Worm (Caenorhabditis elegans): ENCODE results near the gene B0250.8.
A peak's percentile ranks its signal among the peaks of the same experiment; 100 is the strongest.

Gene B0250.8

ce11 chrV:20479013-20479739 is 8.9 kb upstream of the B0250.8 start, which contains the start of the genes calf-1 and rpl-2:
Gene calf-1, minus strand, starts transcription at chrV:20479089.
Gene rpl-2, plus strand, starts transcription at chrV:20479689.
- TF ChIP-seq madf-6 (GFP tag; IDR thresholded peaks at IDR 0.05) = peak; percentile 60; the same call in 1 of the 2 replicates
- peak; percentile 7 for TF ChIP-seq madf-10 (tag; optimal IDR thresholded peaks at IDR 0.05)
- TF ChIP-seq nhr-27 (tag; optimal IDR thresholded peaks at IDR 0.05) = no peak
- TF ChIP-seq mes-4 (tag; optimal IDR thresholded peaks at IDR 0.05) = no peak
- TF ChIP-seq F57A8.1 (GFP tag; optimal IDR thresholded peaks at IDR 0.05) = no peak
- TF ChIP-seq D2030.7 (GFP tag; IDR thresholded peaks at IDR 0.05) = peak; percentile 69; the same call in 1 of the 2 replicates
- TF ChIP-seq B0261.1 (tag; optimal IDR thresholded peaks at IDR 0.05) = no peak
- TF ChIP-seq him-1 (tag; optimal IDR thresholded peaks at IDR 0.05) = no peak
- peak; percentile 21 for TF ChIP-seq efl-1 (GFP tag; optimal IDR thresholded peaks at IDR 0.05)
- no peak for TF ChIP-seq lin-26 (GFP tag; IDR thresholded peaks at IDR 0.05)
- TF ChIP-seq lin-40 (tag; optimal IDR thresholded peaks at IDR 0.05) = peak; percentile 24
- TF ChIP-seq nhr-80 (tag; optimal IDR thresholded peaks at IDR 0.05) = peak; percentile 10
- peak; percentile 51 for TF ChIP-seq snpc-1.3 (tag; optimal IDR thresholded peaks at IDR 0.05; ENCODE audit: insufficient read depth)
- TF ChIP-seq mcd-1 (GFP tag; IDR thresholded peaks at IDR 0.05) = peak; percentile 20; the same call in 1 of the 2 replicates
- TF ChIP-seq atf-7 (tag; optimal IDR thresholded peaks at IDR 0.05) = no peak
- no peak for TF ChIP-seq chd-7 (tag; optimal IDR thresholded peaks at IDR 0.05)
- TF ChIP-seq F33H1.4 (GFP tag; IDR thresholded peaks at IDR 0.05) = peak; percentile 86
- peak; percentile 34; the same call in 1 of the 2 replicates for TF ChIP-seq ekl-4 (GFP tag; IDR thresholded peaks at IDR 0.05)
- TF ChIP-seq F37B4.10 (GFP tag; IDR thresholded peaks at IDR 0.05) = no peak
- TF ChIP-seq F22D6.2 (tag; optimal IDR thresholded peaks at IDR 0.05) = no peak
- peak; percentile 51 for TF ChIP-seq attf-5 (GFP tag; optimal IDR thresholded peaks at IDR 0.05)
- TF ChIP-seq egrh-3 (GFP tag; IDR thresholded peaks at IDR 0.05) = 0 out of 2 replicates have a peak, but pooled peaks have one; percentile 15
- no peak for TF ChIP-seq nfya-1 (tag; optimal IDR thresholded peaks at IDR 0.05; ENCODE audit: borderline replicate concordance, insufficient read depth)
- TF ChIP-seq madf-3 (GFP tag; IDR thresholded peaks at IDR 0.05) = no peak
- TF ChIP-seq cebp-1 (GFP tag; IDR thresholded peaks at IDR 0.05) = 0 out of 2 replicates have a peak, but pooled peaks have one; percentile 12
- TF ChIP-seq cebp-1 (tag; optimal IDR thresholded peaks at IDR 0.05) = peak; percentile 58
- peak; percentile 44 for TF ChIP-seq snpc-4 (GFP tag; optimal IDR thresholded peaks at IDR 0.05)
- peak in 2 of 4 experiments; percentile 9 to 36 for TF ChIP-seq snpc-4 (tag; optimal IDR thresholded peaks at IDR 0.05)
- TF ChIP-seq snpc-1.1 (tag; optimal IDR thresholded peaks at IDR 0.05; ENCODE audit: insufficient read depth) = no peak
- TF ChIP-seq lsl-1 (GFP tag; optimal IDR thresholded peaks at IDR 0.05) = peak; percentile 37
- TF ChIP-seq tbp1 (GFP tag; optimal IDR thresholded peaks at IDR 0.05) = peak; percentile 13
- peak; percentile 53 for TF ChIP-seq F23B12.7 (tag; optimal IDR thresholded peaks at IDR 0.05; ENCODE audit: insufficient read depth)

ce11 chrV:20476981-20477380 is 6.7 kb upstream of the B0250.8 start:
- peak; percentile 43 for TF ChIP-seq F33H1.4 (GFP tag; IDR thresholded peaks at IDR 0.05)
- peak; percentile 42; the same call in 1 of the 2 replicates for TF ChIP-seq madf-6 (GFP tag; IDR thresholded peaks at IDR 0.05)
- TF ChIP-seq hsf-1 (GFP tag; IDR thresholded peaks at IDR 0.05) = no peak
- TF ChIP-seq Y79H2A.3 (GFP tag; conservative IDR thresholded peaks at IDR 0.05) = no peak
- TF ChIP-seq aptf-3 (GFP tag; IDR thresholded peaks at IDR 0.05) = no peak

- TF ChIP-seq ZK185.1 (tag; optimal IDR thresholded peaks at IDR 0.05; ENCODE audit: poor library complexity, severe bottlenecking) (no peak), ceh-91 (GFP tag; IDR thresholded peaks at IDR 0.05) (peak; percentile 62), ceh-40 (GFP tag; IDR thresholded peaks at IDR 0.05) (no peak), xnd-1 (tag; optimal IDR thresholded peaks at IDR 0.05) (peak; percentile 80), hmg-20 (GFP tag; IDR thresholded peaks at IDR 0.05) (no peak), ztf-22 (GFP tag; optimal IDR thresholded peaks at IDR 0.05) (no peak), cebp-2 (GFP tag; IDR thresholded peaks at IDR 0.05) (no peak), nfyb-1 (GFP tag; IDR thresholded peaks at IDR 0.05) (no peak), F33H1.4 (GFP tag; IDR thresholded peaks at IDR 0.05) (peak; percentile 88), egrh-3 (GFP tag; IDR thresholded peaks at IDR 0.05) (no peak), die-1 (tag; optimal IDR thresholded peaks at IDR 0.05) (no peak), nfya-2 (GFP tag; IDR thresholded peaks at IDR 0.05) (no peak), repo-1 (tag; optimal IDR thresholded peaks at IDR 0.05) (no peak), madf-6 (GFP tag; IDR thresholded peaks at IDR 0.05) (peak; percentile 89)
Measured at ce11 chrV:20476514-20476913, 6.2 kb upstream of the B0250.8 start.
